Fruit fly (Drosophila melanogaster) whole organism, embryonic: ENCODE results near the gene CG43077.

Experiments
- CG32772 ChIP-seq: fragments of 200-800 bp; sonication (Bioruptor generic); IDR thresholded peaks from 2 replicates; pipeline ENCODE4 v1.3.6; 2022; ENCODE audit warnings: missing biosample characterization, missing genetic modification characterization
- CG43689 ChIP-seq: fragments of 200-800 bp; sonication (Bioruptor generic); IDR thresholded peaks from 2 replicates; pipeline ENCODE4 v1.3.6; 2022; ENCODE audit warnings: missing biosample characterization, missing genetic modification characterization
- cato ChIP-seq: fragments of 200-800 bp; sonication (Bioruptor generic); optimal IDR thresholded peaks from 2 replicates; lab custom pipeline; 2016; ENCODE audit warnings: missing biosample characterization, missing genetic modification characterization, borderline replicate concordance
- dmrt11E ChIP-seq: fragments of 200-800 bp; sonication (Bioruptor generic); optimal IDR thresholded peaks from 3 replicates; lab custom pipeline; 2018; ENCODE audit warnings: missing biosample characterization, mild to moderate bottlenecking, missing genetic modification characterization, moderate library complexity
- usp ChIP-seq: fragments of >200 bp; optimal IDR thresholded peaks from 2 replicates; lab custom pipeline; 2017; ENCODE audit warnings: missing biosample characterization, missing genetic modification characterization

DNA sequence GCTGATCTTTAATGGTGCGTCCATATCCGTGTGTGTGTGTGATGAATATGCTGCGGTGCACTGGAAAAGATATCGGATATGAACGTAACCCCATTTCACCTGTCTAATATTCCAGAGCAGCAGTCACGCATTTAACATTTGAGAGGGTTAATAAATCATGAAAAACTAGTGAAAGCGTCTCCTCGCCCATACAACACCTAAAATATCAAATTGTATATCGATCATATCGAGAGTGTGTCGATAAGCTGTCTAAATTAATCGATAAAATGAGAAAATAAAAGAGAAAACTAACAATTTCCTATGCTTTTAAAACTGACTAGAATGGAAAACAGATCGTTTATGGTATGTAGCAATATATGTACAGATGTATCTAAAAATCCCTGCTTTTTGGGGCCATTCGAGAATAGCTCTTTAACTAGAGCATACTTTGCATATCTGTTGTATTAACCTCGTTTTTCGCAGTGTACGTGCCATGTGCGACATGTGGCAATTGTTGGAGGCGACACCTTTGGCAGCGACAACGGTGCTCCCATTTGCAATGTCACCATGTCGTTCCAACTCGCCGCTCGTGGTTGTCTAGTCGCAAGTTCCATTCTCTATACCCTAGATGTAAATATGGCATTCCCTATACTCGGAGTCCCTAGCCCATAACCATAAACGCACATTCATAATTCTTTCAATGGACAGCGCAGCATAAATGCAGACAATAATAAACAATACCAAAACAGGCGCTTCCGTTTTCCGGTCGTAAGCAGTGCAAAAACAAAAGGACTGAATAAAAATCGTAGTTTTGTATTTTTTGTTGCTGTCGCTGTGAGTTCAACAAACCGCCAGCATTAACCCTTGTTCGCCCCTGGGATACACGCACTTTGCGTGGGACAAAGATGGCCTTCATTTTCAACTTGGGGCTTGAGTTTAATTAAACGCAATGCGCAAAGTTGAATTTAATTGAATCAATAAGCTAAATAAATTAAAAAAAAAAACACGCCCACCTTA, 43.9 kb upstream of the CG43077 start:
- no peak for TF ChIP-seq CG43689 (GFP tag; lab: Robert Waterston, UW)
- TF ChIP-seq cato (GFP tag; lab: Kevin White, UChicago) = no peak
- no peak for TF ChIP-seq CG32772
- TF ChIP-seq usp (GFP tag; lab: Kevin White, UChicago) = no peak
- no peak for TF ChIP-seq dmrt11E (tag; lab: Kevin White, UChicago)
